Worm (Caenorhabditis elegans) whole organism, mixed stage, embryonic: ENCODE measurements around the gene D1086.17.

Experiments used
- blmp-1 ChIP-seq: fragments of 150-350 bp; optimal IDR thresholded peaks from 2 replicates; lab custom pipeline; 2014; ENCODE audit warnings: missing biosample characterization, missing genetic modification characterization
- ham-2 ChIP-seq: fragments of 200-800 bp; sonication (Bioruptor generic); optimal IDR thresholded peaks from 2 replicates; lab custom pipeline; 2018; ENCODE audit warnings: mild to moderate bottlenecking, missing genetic modification characterization, missing compliant biosample characterization
- nhr-237 ChIP-seq: fragments of 150-350 bp; optimal IDR thresholded peaks from 2 replicates; lab custom pipeline; 2014; ENCODE audit warnings: missing biosample characterization, missing genetic modification characterization
- sem-2 ChIP-seq: fragments of 200-800 bp; sonication (Bioruptor generic); optimal IDR thresholded peaks from 2 replicates; lab custom pipeline; 2018; ENCODE audit warnings: mild to moderate bottlenecking, missing genetic modification characterization, missing compliant biosample characterization
- snpc-4 ChIP-seq: fragments of 150-350 bp; optimal IDR thresholded peaks from 2 replicates; lab custom pipeline; 2014; ENCODE audit warnings: missing biosample characterization, missing genetic modification characterization
- unc-39 ChIP-seq: fragments of 150-350 bp; optimal IDR thresholded peaks from 2 replicates; lab custom pipeline; 2014; ENCODE audit warnings: missing biosample characterization, missing genetic modification characterization
- unc-62 ChIP-seq: fragments of 150-350 bp; optimal IDR thresholded peaks from 2 replicates; lab custom pipeline; 2014; ENCODE audit warnings: missing biosample characterization, missing genetic modification reagents, missing genetic modification characterization
- ztf-11 ChIP-seq: fragments of 150-350 bp; optimal IDR thresholded peaks from 2 replicates; lab custom pipeline; 2014; ENCODE audit warnings: missing biosample characterization, missing genetic modification characterization

DNA sequence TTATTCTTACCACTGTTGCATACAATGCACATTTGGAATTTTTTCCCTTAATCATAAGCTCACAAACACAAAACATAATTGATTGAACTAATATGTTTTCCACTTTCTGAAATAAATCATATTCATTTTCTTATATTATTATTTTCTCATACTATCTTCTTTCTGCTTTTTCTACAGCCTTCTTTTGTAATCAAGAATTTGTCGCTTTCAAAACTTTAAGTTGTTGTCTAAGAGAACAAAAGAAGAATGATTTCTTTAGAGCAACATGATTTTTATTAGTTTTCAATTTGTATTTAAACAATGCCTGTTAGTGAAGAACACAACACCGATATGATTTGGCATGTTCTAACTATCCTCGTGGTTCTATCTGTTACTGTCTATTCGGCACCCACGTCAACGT, 16.3 kb downstream of the D1086.17 start, which contains the start of gene D1086.7:
- no peak for TF ChIP-seq ztf-11 (tag; lab: Kevin White, UChicago)
- no peak for TF ChIP-seq snpc-4 (tag; lab: Kevin White, UChicago)
- TF ChIP-seq unc-39 (tag; lab: Kevin White, UChicago), result no peak
- no peak for TF ChIP-seq blmp-1
- no peak for TF ChIP-seq sem-2
- TF ChIP-seq ham-2 (GFP tag; lab: Kevin White, UChicago), result no peak
- no peak for TF ChIP-seq unc-62 (GFP tag; lab: Kevin White, UChicago)
- no peak for TF ChIP-seq nhr-237
